Worm (Caenorhabditis elegans) whole organism, young adult: ENCODE data around the gene srh-264.

Experiments
- B0035.1 ChIP-seq: sonication (generic microtip); optimal IDR thresholded peaks from 2 replicates; lab custom pipeline; 2016; ENCODE audit warnings: missing genetic modification characterization, mild to moderate bottlenecking, missing compliant biosample characterization, missing genotype, missing genetic modification reagents
- F33H1.4 ChIP-seq: fragments of 200-800 bp; sonication (Bioruptor generic); IDR thresholded peaks from 2 replicates; pipeline ENCODE4 v1.3.6; 2022; ENCODE audit warnings: missing genetic modification reagents, missing genetic modification characterization, missing compliant biosample characterization
- F57C9.4 ChIP-seq: sonication (generic microtip); optimal IDR thresholded peaks from 2 replicates; lab custom pipeline; 2017; ENCODE audit warnings: mild to moderate bottlenecking, missing genetic modification characterization, missing compliant biosample characterization
- T07F8.4 ChIP-seq: sonication (generic microtip); optimal IDR thresholded peaks from 2 replicates; lab custom pipeline; 2016; ENCODE audit warnings: mild to moderate bottlenecking, missing genetic modification characterization, moderate library complexity, missing compliant biosample characterization
- T26A5.8 ChIP-seq: sonication (generic microtip); optimal IDR thresholded peaks from 2 replicates; lab custom pipeline; 2016; ENCODE audit warnings: missing genetic modification characterization, missing compliant biosample characterization
- ZK185.1 ChIP-seq: sonication (generic microtip); optimal IDR thresholded peaks from 2 replicates; lab custom pipeline; 2016; ENCODE audit warnings: mild to moderate bottlenecking, missing genetic modification characterization, missing compliant biosample characterization; ENCODE audit not compliant: poor library complexity, severe bottlenecking
- akir-1 ChIP-seq: fragments of 200-800 bp; sonication (Bioruptor generic); optimal IDR thresholded peaks from 2 replicates; lab custom pipeline; 2018; ENCODE audit warnings: mild to moderate bottlenecking, missing genetic modification characterization, moderate library complexity, missing compliant biosample characterization
- ama-1 ChIP-seq, 3 experiments: fragments of 150-350 bp in 1 of 3; sonication (generic microtip) in 2 of 3; optimal IDR thresholded peaks; 2 replicates each; lab custom pipeline; 2014 to 2018; ENCODE audit warnings: missing biosample characterization in 2 of 3, missing genetic modification characterization in 2 of 3, missing genetic modification reagents in 2 of 3
- aptf-2 ChIP-seq: fragments of 200-800 bp; sonication (Bioruptor generic); conservative IDR thresholded peaks from 2 replicates; pipeline ENCODE4 v1.3.6; 2022; ENCODE audit warnings: missing genetic modification reagents, missing genetic modification characterization, missing compliant biosample characterization
- atf-7 ChIP-seq: sonication (generic microtip); optimal IDR thresholded peaks from 2 replicates; lab custom pipeline; 2017; ENCODE audit warnings: mild to moderate bottlenecking, missing genetic modification characterization, missing compliant biosample characterization
- cebp-2 ChIP-seq: fragments of 200-800 bp; sonication (Bioruptor generic); IDR thresholded peaks from 2 replicates; pipeline ENCODE4 v1.3.6; 2022; ENCODE audit warnings: missing genetic modification characterization, missing compliant biosample characterization
- ceh-58 ChIP-seq: fragments of 200-800 bp; sonication (Bioruptor generic); IDR thresholded peaks from 2 replicates; pipeline ENCODE4 v1.3.6; 2022; ENCODE audit warnings: missing genetic modification characterization, missing compliant biosample characterization
- die-1 ChIP-seq: sonication (generic microtip); optimal IDR thresholded peaks from 2 replicates; lab custom pipeline; 2016; ENCODE audit warnings: missing genotype, mild to moderate bottlenecking, missing genetic modification characterization, missing compliant biosample characterization
- egl-18 ChIP-seq: fragments of 200-800 bp; sonication (Bioruptor generic); IDR thresholded peaks from 2 replicates; pipeline ENCODE4 v1.3.6; 2022; ENCODE audit warnings: missing genetic modification reagents, missing genetic modification characterization, missing compliant biosample characterization
- egl-44 ChIP-seq: fragments of 200-800 bp; sonication (Bioruptor generic); IDR thresholded peaks from 2 replicates; pipeline ENCODE4 v1.3.6; 2022; ENCODE audit warnings: missing genetic modification reagents, missing genetic modification characterization, missing compliant biosample characterization
- egrh-3 ChIP-seq: fragments of 200-800 bp; sonication (Bioruptor generic); IDR thresholded peaks from 2 replicates; pipeline ENCODE4 v1.3.6; 2022; ENCODE audit warnings: missing genetic modification reagents, missing genetic modification characterization, missing compliant biosample characterization
- fkh-3 ChIP-seq: sonication (generic microtip); optimal IDR thresholded peaks from 2 replicates; lab custom pipeline; 2016; ENCODE audit warnings: mild to moderate bottlenecking, missing genetic modification characterization, missing compliant biosample characterization
- hlh-26 ChIP-seq: fragments of 200-800 bp; sonication (Bioruptor generic); conservative IDR thresholded peaks from 2 replicates; pipeline ENCODE4 v1.3.6; 2022; ENCODE audit warnings: missing genetic modification reagents, missing genetic modification characterization, missing compliant biosample characterization
- hrde-1 ChIP-seq: sonication (generic microtip); optimal IDR thresholded peaks from 2 replicates; lab custom pipeline; 2016; ENCODE audit warnings: missing genetic modification characterization, mild to moderate bottlenecking, missing compliant biosample characterization, moderate library complexity, missing genotype, missing genetic modification reagents, borderline replicate concordance
- hsf-1 ChIP-seq: fragments of 200-800 bp; sonication (Bioruptor generic); IDR thresholded peaks from 2 replicates; pipeline ENCODE4 v1.3.6; 2022; ENCODE audit warnings: missing genetic modification reagents, missing genetic modification characterization, missing compliant biosample characterization
- let-526 ChIP-seq: fragments of 200-800 bp; sonication (Bioruptor generic); IDR thresholded peaks from 2 replicates; pipeline ENCODE4 v1.3.6; 2022; ENCODE audit warnings: missing genetic modification reagents, missing genetic modification characterization, missing compliant biosample characterization
- lin-35 ChIP-seq, 3 experiments: fragments of 150-350 bp in 2 of 3; sonication (generic microtip) in 1 of 3; optimal IDR thresholded peaks; 2 replicates each; lab custom pipeline; 2014 to 2018; ENCODE audit warnings: missing biosample characterization in 3 of 3, missing genetic modification characterization in 3 of 3, missing genetic modification reagents in 3 of 3
- lir-1 ChIP-seq: fragments of 200-800 bp; sonication (Bioruptor generic); conservative IDR thresholded peaks from 2 replicates; pipeline ENCODE4 v1.3.6; 2022; ENCODE audit warnings: missing genetic modification reagents, missing genetic modification characterization, missing compliant biosample characterization
- lsl-1 ChIP-seq: fragments of 200-800 bp; sonication (Bioruptor generic); optimal IDR thresholded peaks from 2 replicates; lab custom pipeline; 2018; ENCODE audit warnings: mild to moderate bottlenecking, missing genetic modification characterization, moderate library complexity, missing compliant biosample characterization
- madf-3 ChIP-seq: fragments of 200-800 bp; sonication (Bioruptor generic); IDR thresholded peaks from 2 replicates; pipeline ENCODE4 v1.3.6; 2022; ENCODE audit warnings: missing genetic modification reagents, missing genetic modification characterization, missing compliant biosample characterization
- madf-6 ChIP-seq: fragments of 200-800 bp; sonication (Bioruptor generic); IDR thresholded peaks from 2 replicates; pipeline ENCODE4 v1.3.6; 2022; ENCODE audit warnings: missing genetic modification reagents, missing genetic modification characterization, missing compliant biosample characterization
- madf-8 ChIP-seq: fragments of 200-800 bp; sonication (Bioruptor generic); conservative IDR thresholded peaks from 2 replicates; pipeline ENCODE4 v1.3.6; 2022; ENCODE audit warnings: missing genetic modification reagents, missing genetic modification characterization, missing compliant biosample characterization
- nhr-120 ChIP-seq: fragments of 200-800 bp; sonication (Bioruptor generic); IDR thresholded peaks from 2 replicates; pipeline ENCODE4 v1.3.6; 2022; ENCODE audit warnings: missing genetic modification characterization, missing compliant biosample characterization
- nhr-179 ChIP-seq: sonication (generic microtip); optimal IDR thresholded peaks from 2 replicates; lab custom pipeline; 2016; ENCODE audit warnings: mild to moderate bottlenecking, missing genetic modification characterization, missing compliant biosample characterization
- nhr-80 ChIP-seq: sonication (generic microtip); optimal IDR thresholded peaks from 2 replicates; lab custom pipeline; 2016; ENCODE audit warnings: missing genetic modification characterization, missing compliant biosample characterization
- nhr-90 ChIP-seq: sonication (generic microtip); optimal IDR thresholded peaks from 2 replicates; lab custom pipeline; 2016; ENCODE audit warnings: missing genotype, mild to moderate bottlenecking, missing genetic modification characterization, missing compliant biosample characterization
- rcor-1 ChIP-seq: fragments of 200-800 bp; sonication (Bioruptor generic); IDR thresholded peaks from 2 replicates; pipeline ENCODE4 v1.3.6; 2022; ENCODE audit warnings: missing genetic modification reagents, missing genetic modification characterization, missing compliant biosample characterization
- rpc-1 ChIP-seq, 2 experiments: fragments of 150-350 bp in 1 of 2; sonication (generic microtip) in 1 of 2; optimal IDR thresholded peaks; 2 replicates each; lab custom pipeline; 2014 to 2018; ENCODE audit warnings: missing biosample characterization in 1 of 2, missing genetic modification characterization in 1 of 2, missing genetic modification reagents in 1 of 2, missing genotype in 1 of 2
- sdz-38 ChIP-seq: sonication (generic microtip); optimal IDR thresholded peaks from 2 replicates; lab custom pipeline; 2016; ENCODE audit warnings: missing genotype, missing genetic modification characterization, missing compliant biosample characterization
- sptf-2 ChIP-seq: fragments of 200-800 bp; sonication (Bioruptor generic); optimal IDR thresholded peaks from 2 replicates; lab custom pipeline; 2018; ENCODE audit warnings: mild to moderate bottlenecking, missing genetic modification characterization, missing compliant biosample characterization
- unc-130 ChIP-seq: sonication (generic microtip); optimal IDR thresholded peaks from 2 replicates; lab custom pipeline; 2016; ENCODE audit warnings: missing genetic modification reagents, missing genetic modification characterization, missing compliant biosample characterization
- ztf-3 ChIP-seq: fragments of 200-800 bp; sonication (Bioruptor generic); optimal IDR thresholded peaks from 2 replicates; lab custom pipeline; 2018; ENCODE audit warnings: mild to moderate bottlenecking, missing genetic modification characterization, missing compliant biosample characterization

Gene srh-264

ce11 chrV:15432457-15432856, 18.5 kb downstream of the srh-264 start, which contains the start of gene T26H5.8:
Gene T26H5.8 (minus strand): TSS chrV:15432726.
- TF ChIP-seq hlh-26 (GFP tag; lab: Robert Waterston, UW) (no peak), B0035.1 (tag; lab: Kevin White, UChicago) (no peak), lir-1 (no peak), lsl-1 (GFP tag; lab: Kevin White, UChicago) (no peak), unc-130 (no peak), egrh-3 (GFP tag; lab: Robert Waterston, UW) (no peak), nhr-179 (no peak), sptf-2 (GFP tag; lab: Kevin White, UChicago) (no peak), T26A5.8 (tag; lab: Kevin White, UChicago) (no peak), sdz-38 (tag; lab: Kevin White, UChicago) (no peak), madf-3 (GFP tag; lab: Robert Waterston, UW) (no peak), hsf-1 (GFP tag; lab: Robert Waterston, UW) (no peak), T07F8.4 (tag; lab: Kevin White, UChicago) (no peak)

- TF ChIP-seq cebp-2 (GFP tag; lab: Robert Waterston, UW) = 0 out of 2 replicates have a peak, but pooled peaks have one; percentile 57
- peak; percentile 88; the same call in 1 of the 2 replicates for TF ChIP-seq nhr-120
- peak; percentile 72; the same call in 1 of the 2 replicates for TF ChIP-seq egl-18 (GFP tag; lab: Robert Waterston, UW)
- peak; percentile 38; the same call in 1 of the 2 replicates for TF ChIP-seq madf-8 (GFP tag; lab: Robert Waterston, UW)
- peak; percentile 18; the same call in 1 of the 2 replicates for TF ChIP-seq aptf-2 (GFP tag; lab: Robert Waterston, UW)
- TF ChIP-seq hsf-1 (GFP tag; lab: Robert Waterston, UW) = peak; percentile 35; the same call in 1 of the 2 replicates
Measured at ce11 chrV:15433654-15434053, 19.7 kb downstream of the srh-264 start.

ce11 chrV:15434647-15435046, 20.7 kb downstream of the srh-264 start:
- TF ChIP-seq hrde-1 (no peak), nhr-90 (tag; lab: Kevin White, UChicago) (no peak), rpc-1 (optimal IDR thresholded peaks at IDR 0.05; lab: Kevin White, UChicago) (no peak), rpc-1 (tag; optimal IDR thresholded peaks at IDR 0.05; lab: Kevin White, UChicago) (no peak), let-526 (no peak), ama-1 (optimal IDR thresholded peaks at IDR 0.05; lab: Kevin White, UChicago) (no peak), ama-1 (GFP tag; optimal IDR thresholded peaks at IDR 0.05; lab: Kevin White, UChicago) (no peak), akir-1 (GFP tag; lab: Kevin White, UChicago) (no peak)

- TF ChIP-seq nhr-90 (tag; lab: Kevin White, UChicago) (no peak), ztf-3 (GFP tag; lab: Kevin White, UChicago) (no peak), fkh-3 (no peak), nhr-80 (peak; percentile 84)
Measured at ce11 chrV:15436133-15436532, 22.2 kb downstream of the srh-264 start.

- TF ChIP-seq egl-18 (GFP tag; lab: Robert Waterston, UW) (no peak), lin-35 (GFP tag; optimal IDR thresholded peaks at IDR 0.05; lab: Kevin White, UChicago) (no peak), ceh-58 (GFP tag; lab: Robert Waterston, UW) (no peak), F57C9.4 (no peak), atf-7 (tag; lab: Kevin White, UChicago) (no peak), ZK185.1 (no peak), die-1 (tag; lab: Kevin White, UChicago) (no peak), madf-6 (GFP tag; lab: Robert Waterston, UW) (no peak), F33H1.4 (GFP tag; lab: Robert Waterston, UW) (no peak), rcor-1 (no peak), egl-44 (no peak), nhr-179 (no peak)
- TF ChIP-seq, all 124 proteins: peak for 0
Measured at ce11 chrV:15442384-15442783, 28.4 kb downstream of the srh-264 start.
